Worm (Caenorhabditis elegans) whole organism, midembryonic: ENCODE data around the gene ugt-9.

Source experiments
- tab-1 ChIP-seq: fragments of 200-800 bp; sonication (Bioruptor generic); IDR thresholded peaks from 2 replicates; pipeline ENCODE4 v1.3.6; 2022; ENCODE audit warnings: missing genetic modification characterization, missing compliant biosample characterization
- ztf-29 ChIP-seq: fragments of 200-800 bp; sonication (Bioruptor generic); IDR thresholded peaks from 2 replicates; pipeline ENCODE4 v1.3.6; 2022; ENCODE audit warnings: missing genetic modification reagents, missing genetic modification characterization, missing compliant biosample characterization

ce11 chrV:4937337-4937736, 41.5 kb downstream of the ugt-9 start:
- TF ChIP-seq ztf-29 (GFP tag; lab: Robert Waterston, UW) = no peak
- no peak for TF ChIP-seq tab-1 (GFP tag; lab: Robert Waterston, UW)
